Worm (Caenorhabditis elegans) whole organism, mixed stage, embryonic: Measurements from ENCODE around the gene ZK563.2.

Source experiments
- ces-1 ChIP-seq: fragments of 150-350 bp; optimal IDR thresholded peaks from 2 replicates; lab custom pipeline; 2014; ENCODE audit warnings: missing biosample characterization, missing genetic modification reagents, missing genetic modification characterization
- nhr-12 ChIP-seq: fragments of 150-350 bp; optimal IDR thresholded peaks from 2 replicates; lab custom pipeline; 2014; ENCODE audit warnings: missing biosample characterization, missing genetic modification characterization
- nhr-237 ChIP-seq: fragments of 150-350 bp; optimal IDR thresholded peaks from 2 replicates; lab custom pipeline; 2014; ENCODE audit warnings: missing biosample characterization, missing genetic modification characterization
- pha-4 ChIP-seq: fragments of 150-350 bp; optimal IDR thresholded peaks from 2 replicates; lab custom pipeline; 2018; ENCODE audit warnings: missing biosample characterization, missing genetic modification reagents, missing genetic modification characterization
- unc-39 ChIP-seq: fragments of 150-350 bp; optimal IDR thresholded peaks from 2 replicates; lab custom pipeline; 2014; ENCODE audit warnings: missing biosample characterization, missing genetic modification characterization
- unc-62 ChIP-seq: fragments of 150-350 bp; optimal IDR thresholded peaks from 2 replicates; lab custom pipeline; 2014; ENCODE audit warnings: missing biosample characterization, missing genetic modification reagents, missing genetic modification characterization
- ztf-11 ChIP-seq: fragments of 150-350 bp; optimal IDR thresholded peaks from 2 replicates; lab custom pipeline; 2014; ENCODE audit warnings: missing biosample characterization, missing genetic modification characterization

DNA sequence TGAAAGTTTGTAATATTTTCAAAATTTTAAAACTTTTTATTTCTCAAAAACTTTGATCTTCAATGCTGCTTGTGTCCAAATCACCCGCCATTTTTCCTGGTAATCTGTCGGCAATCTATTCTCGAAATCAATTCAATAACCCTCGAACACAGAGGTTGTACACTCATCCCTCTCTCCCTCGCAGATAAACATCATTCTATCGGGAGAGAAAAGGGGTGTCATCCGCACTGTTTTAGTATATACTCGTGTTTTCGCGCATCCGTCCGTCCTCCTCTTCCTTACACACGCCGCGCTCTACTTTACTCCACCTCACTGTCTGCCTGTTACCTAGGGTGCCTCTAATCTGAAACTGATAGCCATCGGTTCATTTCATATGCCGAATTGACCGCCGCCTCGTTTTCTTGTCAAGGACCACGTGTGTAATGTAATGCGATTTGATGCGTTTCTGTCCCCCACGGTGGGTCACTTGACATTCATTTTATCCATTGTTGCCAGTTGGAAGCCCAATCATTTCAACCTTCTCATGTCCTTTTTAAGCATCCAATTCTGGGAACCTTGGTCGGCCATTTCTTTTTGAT is 25.1 kb upstream of the ZK563.2 start:
- TF ChIP-seq ces-1 (GFP tag; lab: Kevin White, UChicago) (no peak), unc-39 (tag; lab: Kevin White, UChicago) (no peak), unc-62 (GFP tag; lab: Kevin White, UChicago) (no peak), pha-4 (no peak), ztf-11 (tag; lab: Kevin White, UChicago) (no peak), nhr-237 (tag; lab: Kevin White, UChicago) (no peak), nhr-12 (tag; lab: Kevin White, UChicago) (no peak)
